3 worm cellular contexts compared by ENCODE assay signal in the genomic region with DNA sequence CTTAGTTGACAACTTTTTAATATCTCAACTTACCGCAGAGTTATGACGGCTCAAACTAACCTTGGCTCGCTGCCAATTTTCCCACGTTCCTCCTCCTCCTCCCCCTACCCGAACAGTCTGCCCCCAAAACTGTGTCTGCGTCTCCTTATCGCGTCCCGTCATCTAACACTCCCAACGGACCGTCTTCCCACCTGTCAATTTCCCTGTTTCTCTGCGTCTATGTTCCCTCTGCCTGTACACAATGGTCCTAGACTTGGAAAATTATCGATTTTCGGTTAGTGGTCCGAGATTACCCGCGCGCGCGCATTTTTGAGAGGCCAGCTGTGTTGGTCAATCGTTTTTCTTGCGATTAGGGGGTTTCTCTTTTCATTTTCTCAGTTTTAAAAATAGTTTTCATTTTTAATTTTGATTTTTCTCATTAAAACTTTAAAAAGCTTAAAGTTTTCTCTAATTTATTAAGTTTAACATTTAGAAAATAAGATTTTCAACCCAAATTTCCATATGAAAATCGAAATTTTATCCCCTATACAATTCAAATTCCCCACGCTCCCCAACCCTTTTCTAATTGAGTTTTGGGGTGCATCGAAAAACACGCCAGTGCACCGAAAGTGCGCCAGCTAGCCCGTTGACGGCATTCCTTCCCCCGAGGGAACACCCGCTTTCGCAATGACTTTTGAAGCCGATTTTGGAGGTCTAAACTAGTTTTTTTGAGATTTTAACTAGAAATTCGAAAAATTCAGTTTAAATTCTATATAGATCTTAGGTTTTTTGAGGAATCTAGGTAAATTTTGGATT.
A peak's percentile ranks its signal among the peaks of the same experiment; 100 is the strongest.
TF ChIP-seq lines count a peak whose summit lies in the region.

Gene alg-2, plus strand, starts transcription at position 220 of the 795 bp plus-strand sequence.

TF ChIP-seq in whole organism, L1 larva, 84 proteins besides CTCF, POLR2A, EP300 and RAD21 (continued from another document):
- TF ChIP-seq tbx-2 (tag; optimal IDR thresholded peaks at IDR 0.05; lab: Kevin White, UChicago) (peak; percentile 16), F16B12.6 (tag; optimal IDR thresholded peaks at IDR 0.05; lab: Kevin White, UChicago) (peak; percentile 47), lir-3 (tag; optimal IDR thresholded peaks at IDR 0.05; lab: Kevin White, UChicago; ENCODE audit: poor library complexity) (no peak), lin-35 (GFP tag; optimal IDR thresholded peaks at IDR 0.05; lab: Kevin White, UChicago) (peak; percentile 62 to 68), ztf-11 (tag; optimal IDR thresholded peaks at IDR 0.05; lab: Kevin White, UChicago) (no peak), lin-15B (tag; optimal IDR thresholded peaks at IDR 0.05; lab: Kevin White, UChicago) (peak; percentile 28), vab-15 (tag; optimal IDR thresholded peaks at IDR 0.05; lab: Kevin White, UChicago) (no peak), elt-3 (tag; optimal IDR thresholded peaks at IDR 0.05; lab: Kevin White, UChicago) (peak in 1 of 6 experiments; percentile 24), snu-23 (GFP tag; optimal IDR thresholded peaks at IDR 0.05; lab: Kevin White, UChicago) (peak; percentile 43), zag-1 (tag; optimal IDR thresholded peaks at IDR 0.05; lab: Kevin White, UChicago) (no peak), nhr-28 (tag; optimal IDR thresholded peaks at IDR 0.05; lab: Kevin White, UChicago) (no peak), nhr-19 (GFP tag; conservative IDR thresholded peaks at IDR 0.05; lab: Robert Waterston, UW) (peak; percentile 23; the same call in 1 of the 2 replicates), skn-1 (tag; optimal IDR thresholded peaks at IDR 0.05; lab: Kevin White, UChicago) (peak; percentile 42), nhr-85 (tag; lab: Kevin White, UChicago) (peak; percentile 63), nhr-47 (tag; optimal IDR thresholded peaks at IDR 0.05; lab: Kevin White, UChicago) (peak; percentile 55), mep-1 (tag; optimal IDR thresholded peaks at IDR 0.05; lab: Kevin White, UChicago) (peak; percentile 75), egl-13 (tag; optimal IDR thresholded peaks at IDR 0.05; lab: Kevin White, UChicago) (no peak), ces-1 (GFP tag; optimal IDR thresholded peaks at IDR 0.05; lab: Kevin White, UChicago) (no peak), nhr-76 (tag; optimal IDR thresholded peaks at IDR 0.05; lab: Kevin White, UChicago) (no peak), snpc-4 (tag; optimal IDR thresholded peaks at IDR 0.05; lab: Kevin White, UChicago) (peak; percentile 40), zip-4 (GFP tag; optimal IDR thresholded peaks at IDR 0.05; lab: Kevin White, UChicago) (no peak), rnt-1 (tag; optimal IDR thresholded peaks at IDR 0.05; lab: Kevin White, UChicago) (peak; percentile 60), ceh-90 (tag; optimal IDR thresholded peaks at IDR 0.05; lab: Kevin White, UChicago) (no peak), lin-13 (GFP tag; optimal IDR thresholded peaks at IDR 0.05; lab: Kevin White, UChicago) (peak; percentile 26)

TF ChIP-seq in whole organism, L3 larva, 47 proteins besides CTCF, POLR2A, EP300 and RAD21 (continued from another document):
- no peak for TF ChIP-seq nhr-43 (tag; optimal IDR thresholded peaks at IDR 0.05; lab: Kevin White, UChicago; ENCODE audit: poor library complexity, severe bottlenecking)
- peak; percentile 4 for TF ChIP-seq lin-39 (tag; optimal IDR thresholded peaks at IDR 0.05; lab: Kevin White, UChicago)
- no peak for TF ChIP-seq egl-5 (tag; optimal IDR thresholded peaks at IDR 0.05; lab: Kevin White, UChicago)
- TF ChIP-seq unc-62 (GFP tag; optimal IDR thresholded peaks at IDR 0.05; lab: Kevin White, UChicago), result no peak
- TF ChIP-seq snpc-4 (tag; optimal IDR thresholded peaks at IDR 0.05; lab: Kevin White, UChicago), result peak; percentile 73
- TF ChIP-seq ceh-82 (tag; optimal IDR thresholded peaks at IDR 0.05; lab: Kevin White, UChicago), result no peak
- no peak for TF ChIP-seq ceh-9 (tag; optimal IDR thresholded peaks at IDR 0.05; lab: Kevin White, UChicago)
- no peak for TF ChIP-seq tbx-2 (tag; optimal IDR thresholded peaks at IDR 0.05; lab: Kevin White, UChicago)
- no peak for TF ChIP-seq ceh-16 (tag; optimal IDR thresholded peaks at IDR 0.05; lab: Kevin White, UChicago)
- TF ChIP-seq fkh-10 (GFP tag; optimal IDR thresholded peaks at IDR 0.05; lab: Kevin White, UChicago), result no peak
- TF ChIP-seq skn-1 (tag; optimal IDR thresholded peaks at IDR 0.05; lab: Kevin White, UChicago), result no peak
- TF ChIP-seq nhr-237 (tag; optimal IDR thresholded peaks at IDR 0.05; lab: Kevin White, UChicago), result no peak
- no peak for TF ChIP-seq aly-2 (tag; optimal IDR thresholded peaks at IDR 0.05; lab: Kevin White, UChicago)
- peak; percentile 10 for TF ChIP-seq pqm-1 (tag; optimal IDR thresholded peaks at IDR 0.05; lab: Kevin White, UChicago)
- TF ChIP-seq nhr-25 (tag; optimal IDR thresholded peaks at IDR 0.05; lab: Kevin White, UChicago), result no peak
- no peak for TF ChIP-seq zag-1 (tag; optimal IDR thresholded peaks at IDR 0.05; lab: Kevin White, UChicago)

TF ChIP-seq in whole organism, young adult, 124 proteins besides CTCF, POLR2A, EP300 and RAD21 (continued from another document):
- TF ChIP-seq F57A8.1 (GFP tag; optimal IDR thresholded peaks at IDR 0.05; lab: Kevin White, UChicago), result no peak
- peak; percentile 67 for TF ChIP-seq xnd-1 (tag; optimal IDR thresholded peaks at IDR 0.05; lab: Kevin White, UChicago)
- no peak for TF ChIP-seq madf-3 (GFP tag; IDR thresholded peaks at IDR 0.05; lab: Robert Waterston, UW)
- TF ChIP-seq ztf-6 (GFP tag; IDR thresholded peaks at IDR 0.05; lab: Robert Waterston, UW), result no peak
- TF ChIP-seq Y67H2A.10 (GFP tag; conservative IDR thresholded peaks at IDR 0.05; lab: Robert Waterston, UW), result no peak
- TF ChIP-seq efl-1 (GFP tag; optimal IDR thresholded peaks at IDR 0.05; lab: Kevin White, UChicago), result peak; percentile 77
- TF ChIP-seq madf-6 (GFP tag; IDR thresholded peaks at IDR 0.05; lab: Robert Waterston, UW), result peak; percentile 91
- TF ChIP-seq C17E4.6 (GFP tag; IDR thresholded peaks at IDR 0.05; lab: Robert Waterston, UW), result no peak
- peak; percentile 36; the same call in 1 of the 2 replicates for TF ChIP-seq dox-1 (GFP tag; IDR thresholded peaks at IDR 0.05; lab: Robert Waterston, UW)
- TF ChIP-seq hlh-26 (GFP tag; conservative IDR thresholded peaks at IDR 0.05; lab: Robert Waterston, UW), result no peak
- no peak for TF ChIP-seq T26A5.8 (tag; optimal IDR thresholded peaks at IDR 0.05; lab: Kevin White, UChicago)
- TF ChIP-seq bed-1 (GFP tag; IDR thresholded peaks at IDR 0.05; lab: Robert Waterston, UW), result no peak
- TF ChIP-seq egrh-3 (GFP tag; IDR thresholded peaks at IDR 0.05; lab: Robert Waterston, UW), result peak; percentile 79
- TF ChIP-seq lsy-27 (tag; optimal IDR thresholded peaks at IDR 0.05; lab: Kevin White, UChicago; ENCODE audit: borderline replicate concordance, insufficient read depth), result no peak
- no peak; the same call in 1 of the 2 replicates for TF ChIP-seq zfh-2 (GFP tag; conservative IDR thresholded peaks at IDR 0.05; lab: Robert Waterston, UW)
- no peak for TF ChIP-seq somi-1 (GFP tag; optimal IDR thresholded peaks at IDR 0.05; lab: Kevin White, UChicago)
- TF ChIP-seq ceh-40 (GFP tag; IDR thresholded peaks at IDR 0.05; lab: Robert Waterston, UW), result no peak
- peak; percentile 60 for TF ChIP-seq hmg-1.2 (GFP tag; IDR thresholded peaks at IDR 0.05; lab: Robert Waterston, UW)
- no peak for TF ChIP-seq nfyb-1 (GFP tag; IDR thresholded peaks at IDR 0.05; lab: Robert Waterston, UW)
- no peak for TF ChIP-seq F57C9.4 (tag; optimal IDR thresholded peaks at IDR 0.05; lab: Kevin White, UChicago)
- no peak for TF ChIP-seq him-1 (tag; optimal IDR thresholded peaks at IDR 0.05; lab: Kevin White, UChicago)
- no peak for TF ChIP-seq sea-2 (GFP tag; IDR thresholded peaks at IDR 0.05; lab: Robert Waterston, UW)
- TF ChIP-seq F23B12.7 (tag; optimal IDR thresholded peaks at IDR 0.05; lab: Kevin White, UChicago; ENCODE audit: insufficient read depth), result peak; percentile 20
- TF ChIP-seq attf-5 (GFP tag; optimal IDR thresholded peaks at IDR 0.05; lab: Kevin White, UChicago), result peak; percentile 45
- TF ChIP-seq madf-8 (GFP tag; conservative IDR thresholded peaks at IDR 0.05; lab: Robert Waterston, UW), result peak; percentile 74
- TF ChIP-seq aptf-3 (GFP tag; IDR thresholded peaks at IDR 0.05; lab: Robert Waterston, UW), result 0 out of 2 replicates have a peak, but pooled peaks have one; percentile 10
- no peak for TF ChIP-seq ztf-28 (GFP tag; IDR thresholded peaks at IDR 0.05; lab: Robert Waterston, UW)
- peak; percentile 11 for TF ChIP-seq lsl-1 (GFP tag; optimal IDR thresholded peaks at IDR 0.05; lab: Kevin White, UChicago)
